Worm (Caenorhabditis elegans) whole organism, L2 larva: Measurements from ENCODE around the gene F54C9.7.
A peak's percentile ranks its signal among the peaks of the same experiment; 100 is the strongest.

Experiments used
- ceh-16 ChIP-seq: fragments of 150-350 bp; optimal IDR thresholded peaks from 2 replicates; lab custom pipeline; 2014; ENCODE audit warnings: missing biosample characterization, missing genetic modification characterization
- ceh-82 ChIP-seq: fragments of 150-350 bp; optimal IDR thresholded peaks from 2 replicates; lab custom pipeline; 2014; ENCODE audit warnings: missing biosample characterization, missing genetic modification characterization
- nhr-11 ChIP-seq: fragments of 150-350 bp; optimal IDR thresholded peaks from 2 replicates; lab custom pipeline; 2014; ENCODE audit warnings: missing biosample characterization, missing genetic modification characterization
- nhr-237 ChIP-seq: fragments of 150-350 bp; optimal IDR thresholded peaks from 2 replicates; lab custom pipeline; 2014; ENCODE audit warnings: missing biosample characterization, missing genetic modification characterization
- unc-39 ChIP-seq: fragments of 150-350 bp; optimal IDR thresholded peaks from 2 replicates; lab custom pipeline; 2014; ENCODE audit warnings: missing biosample characterization, missing genetic modification characterization
- unc-62 ChIP-seq: fragments of 150-350 bp; optimal IDR thresholded peaks from 2 replicates; lab custom pipeline; 2014; ENCODE audit warnings: missing biosample characterization, missing genetic modification reagents, missing genetic modification characterization

DNA sequence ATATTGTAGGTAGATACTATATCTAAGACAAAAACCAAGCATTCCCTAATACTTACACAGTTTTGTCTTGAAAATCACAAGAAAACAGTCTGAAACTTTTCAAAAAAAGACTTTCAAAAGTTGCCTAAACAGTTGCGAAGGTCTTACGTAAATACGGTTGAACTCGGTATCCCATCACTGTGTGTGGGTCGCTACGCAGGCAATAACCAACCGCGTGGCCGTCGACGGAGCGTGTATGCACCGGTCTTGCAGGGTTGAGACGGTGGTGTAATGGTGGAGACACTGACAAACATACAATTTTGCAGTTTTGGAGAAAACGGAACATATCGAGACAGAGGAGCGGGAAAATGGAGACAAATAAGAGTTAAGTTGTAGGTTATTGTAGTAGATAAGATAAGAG lies 11.9 kb upstream of the F54C9.7 start, which contains the start of gene iff-2:
- TF ChIP-seq unc-62 (GFP tag; lab: Kevin White, UChicago) (peak; percentile 92), unc-39 (tag; lab: Kevin White, UChicago) (peak; percentile 88), ceh-82 (peak; percentile 92), nhr-237 (tag; lab: Kevin White, UChicago) (peak; percentile 77), nhr-11 (tag; lab: Kevin White, UChicago) (peak; percentile 22), ceh-16 (tag; lab: Kevin White, UChicago) (peak; percentile 99)
